Worm (Caenorhabditis elegans) whole organism, young adult: Measurements from ENCODE around the gene ZK792.1.
A peak's percentile ranks its signal among the peaks of the same experiment; 100 is the strongest.

ENCODE experiments used
- F49E8.2 ChIP-seq: sonication (generic microtip); optimal IDR thresholded peaks from 3 replicates; lab custom pipeline; 2017; ENCODE audit warnings: missing genetic modification characterization, mild to moderate bottlenecking, missing compliant biosample characterization, antibody characterized with exemption, moderate library complexity; ENCODE audit not compliant: insufficient read depth
- F55B11.4 ChIP-seq: sonication (generic microtip); optimal IDR thresholded peaks from 2 replicates; lab custom pipeline; 2016; ENCODE audit warnings: missing compliant biosample characterization, missing genetic modification characterization, borderline replicate concordance; ENCODE audit not compliant: insufficient read depth
- F57A8.1 ChIP-seq: fragments of 200-800 bp; sonication (Bioruptor generic); optimal IDR thresholded peaks from 2 replicates; lab custom pipeline; 2018; ENCODE audit warnings: mild to moderate bottlenecking, missing genetic modification characterization, moderate library complexity, missing compliant biosample characterization
- Y53F4B.3 ChIP-seq: fragments of 200-800 bp; sonication (Bioruptor generic); IDR thresholded peaks from 2 replicates; pipeline ENCODE4 v1.3.6; 2022; ENCODE audit warnings: missing genetic modification reagents, missing genetic modification characterization, missing compliant biosample characterization
- ZK185.1 ChIP-seq: sonication (generic microtip); optimal IDR thresholded peaks from 2 replicates; lab custom pipeline; 2016; ENCODE audit warnings: mild to moderate bottlenecking, missing genetic modification characterization, missing compliant biosample characterization; ENCODE audit not compliant: poor library complexity, severe bottlenecking
- akir-1 ChIP-seq: fragments of 200-800 bp; sonication (Bioruptor generic); optimal IDR thresholded peaks from 2 replicates; lab custom pipeline; 2018; ENCODE audit warnings: mild to moderate bottlenecking, missing genetic modification characterization, moderate library complexity, missing compliant biosample characterization
- aptf-2 ChIP-seq: fragments of 200-800 bp; sonication (Bioruptor generic); conservative IDR thresholded peaks from 2 replicates; pipeline ENCODE4 v1.3.6; 2022; ENCODE audit warnings: missing genetic modification reagents, missing genetic modification characterization, missing compliant biosample characterization
- attf-3 ChIP-seq: fragments of 200-800 bp; sonication (Bioruptor generic); conservative IDR thresholded peaks from 2 replicates; pipeline ENCODE4 v1.3.6; 2022; ENCODE audit warnings: missing genetic modification reagents, missing genetic modification characterization, missing compliant biosample characterization
- attf-6 ChIP-seq: fragments of 200-800 bp; sonication (Bioruptor generic); IDR thresholded peaks from 2 replicates; pipeline ENCODE4 v1.3.6; 2022; ENCODE audit warnings: missing genetic modification reagents, missing genetic modification characterization, missing compliant biosample characterization
- cebp-1 ChIP-seq, 2 experiments: fragments of 200-800 bp in 1 of 2; sonication (Bioruptor generic) in 1 of 2; sonication (generic microtip) in 1 of 2; IDR thresholded peaks in 1 of 2; optimal IDR thresholded peaks in 1 of 2; 2 replicates each; pipeline versions ENCODE4 v1.3.6 to Lab custom; 2017 to 2022; ENCODE audit warnings: missing compliant biosample characterization in 2 of 2, missing genetic modification characterization in 2 of 2, mild to moderate bottlenecking in 1 of 2, missing genetic modification reagents in 1 of 2, moderate library complexity in 1 of 2
- cebp-2 ChIP-seq: fragments of 200-800 bp; sonication (Bioruptor generic); IDR thresholded peaks from 2 replicates; pipeline ENCODE4 v1.3.6; 2022; ENCODE audit warnings: missing genetic modification characterization, missing compliant biosample characterization
- ceh-79 ChIP-seq: sonication (generic microtip); optimal IDR thresholded peaks from 2 replicates; lab custom pipeline; 2017; ENCODE audit warnings: mild to moderate bottlenecking, missing genetic modification characterization, missing compliant biosample characterization
- die-1 ChIP-seq: sonication (generic microtip); optimal IDR thresholded peaks from 2 replicates; lab custom pipeline; 2016; ENCODE audit warnings: missing genotype, mild to moderate bottlenecking, missing genetic modification characterization, missing compliant biosample characterization
- dox-1 ChIP-seq: fragments of 200-800 bp; sonication (Bioruptor generic); IDR thresholded peaks from 2 replicates; pipeline ENCODE4 v1.3.6; 2022; ENCODE audit warnings: missing genetic modification reagents, missing genetic modification characterization, missing compliant biosample characterization
- dpff-1 ChIP-seq: sonication (generic microtip); optimal IDR thresholded peaks from 2 replicates; lab custom pipeline; 2017; ENCODE audit warnings: mild to moderate bottlenecking, missing genetic modification characterization, missing compliant biosample characterization
- egl-18 ChIP-seq: fragments of 200-800 bp; sonication (Bioruptor generic); IDR thresholded peaks from 2 replicates; pipeline ENCODE4 v1.3.6; 2022; ENCODE audit warnings: missing genetic modification reagents, missing genetic modification characterization, missing compliant biosample characterization
- ets-4 ChIP-seq: fragments of 200-800 bp; sonication (Bioruptor generic); optimal IDR thresholded peaks from 2 replicates; lab custom pipeline; 2018; ENCODE audit warnings: mild to moderate bottlenecking, missing genetic modification characterization, missing compliant biosample characterization
- him-1 ChIP-seq: sonication (generic microtip); optimal IDR thresholded peaks from 2 replicates; lab custom pipeline; 2016; ENCODE audit warnings: missing genotype, missing genetic modification reagents, missing genetic modification characterization, missing compliant biosample characterization
- hlh-26 ChIP-seq: fragments of 200-800 bp; sonication (Bioruptor generic); conservative IDR thresholded peaks from 2 replicates; pipeline ENCODE4 v1.3.6; 2022; ENCODE audit warnings: missing genetic modification reagents, missing genetic modification characterization, missing compliant biosample characterization
- hmg-20 ChIP-seq: fragments of 200-800 bp; sonication (Bioruptor generic); IDR thresholded peaks from 2 replicates; pipeline ENCODE4 v1.3.6; 2022; ENCODE audit warnings: missing genetic modification reagents, missing genetic modification characterization, missing compliant biosample characterization
- let-607 ChIP-seq, 2 experiments: fragments of 200-800 bp in 1 of 2; sonication (Bioruptor generic) in 1 of 2; sonication (generic microtip) in 1 of 2; optimal IDR thresholded peaks; 2 replicates each; lab custom pipeline; 2016 to 2018; ENCODE audit warnings: mild to moderate bottlenecking in 2 of 2, missing compliant biosample characterization in 2 of 2, missing genetic modification characterization in 2 of 2, moderate library complexity in 2 of 2, missing genotype in 1 of 2
- lin-35 ChIP-seq, 3 experiments: fragments of 150-350 bp in 2 of 3; sonication (generic microtip) in 1 of 3; optimal IDR thresholded peaks; 2 replicates each; lab custom pipeline; 2014 to 2018; ENCODE audit warnings: missing biosample characterization in 3 of 3, missing genetic modification characterization in 3 of 3, missing genetic modification reagents in 3 of 3
- lin-54 ChIP-seq: fragments of 200-800 bp; sonication (Bioruptor generic); optimal IDR thresholded peaks from 2 replicates; lab custom pipeline; 2018; ENCODE audit warnings: mild to moderate bottlenecking, missing genetic modification characterization, missing compliant biosample characterization
- lsy-27 ChIP-seq: sonication (generic microtip); optimal IDR thresholded peaks from 2 replicates; lab custom pipeline; 2017; ENCODE audit warnings: missing genetic modification characterization, mild to moderate bottlenecking, missing compliant biosample characterization, antibody characterized with exemption, missing genotype, borderline replicate concordance; ENCODE audit not compliant: insufficient read depth
- mel-28 ChIP-seq: sonication (generic microtip); optimal IDR thresholded peaks from 2 replicates; lab custom pipeline; 2016; ENCODE audit warnings: borderline replicate concordance, mild to moderate bottlenecking, missing genetic modification characterization, missing compliant biosample characterization
- mxl-1 ChIP-seq: sonication (generic microtip); optimal IDR thresholded peaks from 2 replicates; lab custom pipeline; 2016; ENCODE audit warnings: missing genetic modification characterization, missing compliant biosample characterization
- nfya-2 ChIP-seq: fragments of 200-800 bp; sonication (Bioruptor generic); IDR thresholded peaks from 2 replicates; pipeline ENCODE4 v1.3.6; 2022; ENCODE audit warnings: missing genetic modification reagents, missing genetic modification characterization, missing compliant biosample characterization
- nfyb-1 ChIP-seq: fragments of 200-800 bp; sonication (Bioruptor generic); IDR thresholded peaks from 2 replicates; pipeline ENCODE4 v1.3.6; 2022; ENCODE audit warnings: missing genetic modification reagents, missing genetic modification characterization, missing compliant biosample characterization
- nhr-120 ChIP-seq: fragments of 200-800 bp; sonication (Bioruptor generic); IDR thresholded peaks from 2 replicates; pipeline ENCODE4 v1.3.6; 2022; ENCODE audit warnings: missing genetic modification characterization, missing compliant biosample characterization
- rcor-1 ChIP-seq: fragments of 200-800 bp; sonication (Bioruptor generic); IDR thresholded peaks from 2 replicates; pipeline ENCODE4 v1.3.6; 2022; ENCODE audit warnings: missing genetic modification reagents, missing genetic modification characterization, missing compliant biosample characterization
- repo-1 ChIP-seq: sonication (generic microtip); optimal IDR thresholded peaks from 2 replicates; lab custom pipeline; 2017; ENCODE audit warnings: mild to moderate bottlenecking, missing genetic modification characterization, missing compliant biosample characterization
- sea-2 ChIP-seq: fragments of 200-800 bp; sonication (Bioruptor generic); IDR thresholded peaks from 2 replicates; pipeline ENCODE4 v1.3.6; 2022; ENCODE audit warnings: missing genetic modification characterization, missing compliant biosample characterization
- snpc-1.1 ChIP-seq: sonication (generic microtip); optimal IDR thresholded peaks from 2 replicates; lab custom pipeline; 2017; ENCODE audit warnings: missing genetic modification characterization, mild to moderate bottlenecking, missing compliant biosample characterization, antibody characterized with exemption, moderate library complexity, missing genotype, missing genetic modification reagents; ENCODE audit not compliant: insufficient read depth
- sptf-2 ChIP-seq: fragments of 200-800 bp; sonication (Bioruptor generic); optimal IDR thresholded peaks from 2 replicates; lab custom pipeline; 2018; ENCODE audit warnings: mild to moderate bottlenecking, missing genetic modification characterization, missing compliant biosample characterization
- tbx-9 ChIP-seq: sonication (generic microtip); optimal IDR thresholded peaks from 2 replicates; lab custom pipeline; 2016; ENCODE audit warnings: borderline replicate concordance, missing genetic modification characterization, inconsistent platforms, missing compliant biosample characterization
- tlf-1 ChIP-seq: fragments of 200-800 bp; sonication (Bioruptor generic); optimal IDR thresholded peaks from 2 replicates; lab custom pipeline; 2018; ENCODE audit warnings: mild to moderate bottlenecking, missing genetic modification characterization, missing compliant biosample characterization
- ztf-22 ChIP-seq: fragments of 200-800 bp; sonication (Bioruptor generic); optimal IDR thresholded peaks from 2 replicates; lab custom pipeline; 2018; ENCODE audit warnings: mild to moderate bottlenecking, missing genetic modification characterization, moderate library complexity, missing compliant biosample characterization
- ztf-26 ChIP-seq: sonication (generic microtip); optimal IDR thresholded peaks from 2 replicates; lab custom pipeline; 2017; ENCODE audit warnings: missing genetic modification characterization, missing compliant biosample characterization

ZK792.1 gene

ce11 chrIV:11645354-11645753 lies 14.3 kb upstream of the ZK792.1 start:
- TF ChIP-seq rcor-1 (GFP tag; lab: Robert Waterston, UW), result no peak
- TF ChIP-seq tlf-1, result no peak

DNA sequence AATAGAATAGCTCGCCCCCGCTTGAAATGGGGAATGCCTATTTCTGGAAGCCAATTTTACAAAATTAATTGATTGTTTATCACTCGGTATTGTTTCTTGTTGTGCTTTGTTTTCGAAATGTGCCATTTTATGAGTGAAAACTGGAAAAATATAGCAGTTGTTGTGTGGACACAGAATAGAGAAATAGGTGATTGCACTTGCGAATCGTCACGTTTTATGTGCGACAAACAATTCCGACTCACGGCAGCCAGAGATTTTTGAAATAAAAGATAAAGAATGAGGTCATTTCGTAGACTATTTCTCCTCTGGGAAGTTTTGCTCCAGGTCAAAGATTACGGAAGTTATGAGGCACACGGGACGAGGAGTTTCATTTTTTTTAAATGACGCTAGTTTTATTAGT lies 12.7 kb upstream of the ZK792.1 start:
- TF ChIP-seq Y53F4B.3 (GFP tag; lab: Robert Waterston, UW) (no peak), ZK185.1 (tag; lab: Kevin White, UChicago) (no peak), nfya-2 (GFP tag; lab: Robert Waterston, UW) (no peak), dpff-1 (no peak), aptf-2 (GFP tag; lab: Robert Waterston, UW) (no peak), sea-2 (no peak), attf-3 (GFP tag; lab: Robert Waterston, UW) (no peak), lin-35 (GFP tag; optimal IDR thresholded peaks at IDR 0.05; lab: Kevin White, UChicago) (no peak)
- TF ChIP-seq, all 124 proteins: peak for 0

DNA sequence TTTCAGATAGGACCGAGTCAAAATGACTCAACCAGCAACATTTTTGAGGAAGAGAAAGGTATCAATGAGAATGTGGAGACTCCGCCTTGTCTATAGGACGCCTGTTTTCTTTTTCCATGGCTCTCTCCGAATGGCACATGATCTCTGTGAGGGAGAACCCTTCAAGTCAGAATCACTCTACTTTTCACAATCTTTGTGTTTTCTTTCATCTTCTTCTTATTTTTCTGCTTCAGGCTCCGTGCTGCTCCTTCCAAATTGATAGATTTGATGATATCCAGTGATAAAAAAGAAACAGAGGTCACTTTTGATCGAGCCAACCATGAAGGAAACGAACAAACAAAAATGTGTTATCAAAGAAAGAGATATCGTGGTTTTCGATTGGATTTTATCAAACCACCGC lies 10.6 kb upstream of the ZK792.1 start, which contains the start of gene ZK809.8:
Gene ZK809.8 (minus strand): TSS at position 34 of the 400 bp plus-strand sequence.
- TF ChIP-seq hmg-20 (GFP tag; lab: Robert Waterston, UW) (no peak), akir-1 (GFP tag; lab: Kevin White, UChicago) (no peak), mxl-1 (tag; lab: Kevin White, UChicago) (no peak), repo-1 (tag; lab: Kevin White, UChicago) (no peak), let-607 (tag; optimal IDR thresholded peaks at IDR 0.05; lab: Kevin White, UChicago) (no peak), ztf-22 (GFP tag; lab: Kevin White, UChicago) (no peak), attf-6 (GFP tag; lab: Robert Waterston, UW) (no peak), cebp-2 (no peak), die-1 (no peak), F49E8.2 (tag; lab: Kevin White, UChicago) (no peak), lsy-27 (tag; lab: Kevin White, UChicago) (no peak)

DNA sequence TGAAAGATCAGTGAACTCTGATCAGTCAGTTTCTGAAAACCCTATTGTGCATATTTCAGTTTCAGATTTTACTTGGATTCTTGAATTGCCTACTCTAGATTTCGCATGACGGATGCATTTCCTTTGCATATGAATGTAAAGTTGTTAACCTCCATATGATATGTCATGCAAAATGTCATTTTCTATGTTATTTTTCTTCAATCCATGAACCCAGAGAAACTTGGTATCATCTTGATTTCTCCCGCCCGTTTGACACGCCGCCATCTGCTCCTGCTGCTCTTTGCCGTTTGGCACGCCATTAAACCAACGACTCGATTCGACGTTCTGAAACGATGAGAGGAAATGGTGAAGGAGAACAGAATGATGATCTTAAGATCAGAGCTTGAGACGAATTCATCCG lies 9.3 kb upstream of the ZK792.1 start:
- no peak for TF ChIP-seq ceh-79
- TF ChIP-seq nfyb-1 (GFP tag; lab: Robert Waterston, UW), result 0 out of 2 replicates have a peak, but pooled peaks have one; percentile 15
- TF ChIP-seq akir-1 (GFP tag; lab: Kevin White, UChicago), result no peak
- TF ChIP-seq hlh-26, result no peak
- TF ChIP-seq sptf-2 (GFP tag; lab: Kevin White, UChicago), result no peak

- no peak for TF ChIP-seq tbx-9 (tag; lab: Kevin White, UChicago)
- no peak for TF ChIP-seq nhr-120 (GFP tag; lab: Robert Waterston, UW)
Observed at ce11 chrIV:11651965-11652453, 7.6 kb upstream of the ZK792.1 start, which contains the start of the genes acl-3 and ndub-6. Gene acl-3 (minus strand): TSS chrIV:11652023. Gene ndub-6 (plus strand): TSS chrIV:11652403.

DNA sequence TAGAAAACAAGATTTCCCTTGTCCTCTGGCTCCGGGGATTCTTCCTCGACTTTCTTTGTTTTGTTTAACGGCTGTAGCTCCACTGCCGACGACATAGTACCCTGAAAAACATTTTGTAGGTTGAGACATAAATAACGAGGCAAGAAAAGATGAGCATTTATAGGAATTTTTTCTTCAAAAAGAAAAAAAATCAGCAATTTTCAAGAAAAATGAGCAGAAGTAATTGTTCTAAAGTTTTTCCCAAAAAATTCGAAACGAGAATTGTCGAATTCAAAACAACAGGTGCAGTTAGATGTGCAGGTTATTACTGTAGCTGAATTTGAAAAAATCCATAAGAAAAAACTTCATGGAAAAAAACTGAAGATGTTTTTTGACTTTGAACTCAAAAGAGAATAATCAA lies 4.3 kb upstream of the ZK792.1 start, which contains the start of gene ent-1:
Gene ent-1 (minus strand): TSS at position 101 of the 400 bp plus-strand sequence.
- TF ChIP-seq F57A8.1 (GFP tag; lab: Kevin White, UChicago) (no peak), ceh-79 (no peak), ztf-26 (no peak), F55B11.4 (no peak), dox-1 (GFP tag; lab: Robert Waterston, UW) (no peak), attf-3 (GFP tag; lab: Robert Waterston, UW) (no peak), him-1 (no peak), attf-6 (GFP tag; lab: Robert Waterston, UW) (no peak), cebp-1 (GFP tag; IDR thresholded peaks at IDR 0.05; lab: Robert Waterston, UW) (no peak), cebp-1 (tag; optimal IDR thresholded peaks at IDR 0.05; lab: Kevin White, UChicago) (no peak), lin-54 (no peak), egl-18 (GFP tag; lab: Robert Waterston, UW) (no peak), snpc-1.1 (tag; lab: Kevin White, UChicago) (no peak), mel-28 (no peak), ets-4 (GFP tag; lab: Kevin White, UChicago) (no peak), nfya-2 (GFP tag; lab: Robert Waterston, UW) (no peak)
